Worm (Caenorhabditis elegans): ENCODE data around the gene T22F7.1.

The T22F7.1 gene

DNA sequence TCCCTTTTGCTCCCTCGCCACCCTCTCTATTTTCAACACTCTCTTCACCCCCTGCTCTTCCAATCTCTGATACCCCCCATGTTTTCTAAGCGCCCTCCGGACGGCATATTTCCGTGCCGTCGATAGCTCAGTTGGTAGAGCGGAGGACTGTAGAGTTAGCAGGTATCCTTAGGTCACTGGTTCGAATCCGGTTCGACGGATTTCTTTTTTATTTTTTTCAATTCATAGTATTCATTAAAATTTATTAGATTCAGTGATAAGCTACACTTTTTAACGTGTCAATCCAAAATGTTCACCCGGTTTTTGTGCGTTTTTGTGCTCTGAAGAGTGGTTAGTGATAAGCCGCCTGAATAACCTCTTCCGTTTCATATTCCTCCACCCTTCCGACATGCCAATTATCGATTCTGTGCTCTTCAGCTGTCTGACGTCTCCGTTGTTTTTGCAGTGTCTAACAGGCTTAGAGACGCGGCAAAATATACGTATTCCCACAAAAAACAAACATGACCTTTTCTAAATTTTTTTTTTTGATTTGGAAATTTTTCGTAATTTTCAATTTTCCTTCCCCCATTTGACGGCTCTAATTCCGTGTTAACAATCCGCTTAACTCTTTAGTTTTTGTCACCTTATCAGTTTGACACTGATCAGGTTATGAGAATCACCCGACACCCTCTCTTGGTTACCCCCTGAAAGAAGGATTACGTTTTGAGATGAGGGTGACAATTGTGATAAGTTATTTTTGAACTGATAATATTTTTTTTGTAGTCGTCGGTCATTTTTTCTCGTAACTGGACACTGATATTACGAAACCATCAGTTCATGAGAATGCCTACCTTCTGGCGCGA lies 6.4 kb upstream of the T22F7.1 start (continued):
- TF ChIP-seq snu-23 (GFP tag; optimal IDR thresholded peaks at IDR 0.05): peak; percentile 66
- no peak for TF ChIP-seq sptf-1 (tag; optimal IDR thresholded peaks at IDR 0.05)
- peak; percentile 25 for TF ChIP-seq lir-3 (tag; optimal IDR thresholded peaks at IDR 0.05; ENCODE audit: poor library complexity)
- TF ChIP-seq dsc-1 (tag; optimal IDR thresholded peaks at IDR 0.05): peak; percentile 76
- no peak; the same call in 1 of the 2 replicates for TF ChIP-seq nhr-19 (GFP tag; conservative IDR thresholded peaks at IDR 0.05)
- peak; percentile 79 for TF ChIP-seq nhr-85 (tag)
- peak; percentile 2 to 32 for TF ChIP-seq lin-35 (GFP tag; optimal IDR thresholded peaks at IDR 0.05)
- TF ChIP-seq lin-15B (tag; optimal IDR thresholded peaks at IDR 0.05): no peak
- TF ChIP-seq fkh-8 (tag; optimal IDR thresholded peaks at IDR 0.05): no peak
- no peak for TF ChIP-seq mdl-1 (tag; optimal IDR thresholded peaks at IDR 0.05)
- TF ChIP-seq pax-3 (tag; optimal IDR thresholded peaks at IDR 0.05): peak; percentile 14
- no peak for TF ChIP-seq unc-62 (GFP tag; optimal IDR thresholded peaks at IDR 0.05)
- no peak for TF ChIP-seq ceh-88 (GFP tag; IDR thresholded peaks at IDR 0.05)
- TF ChIP-seq nhr-11 (tag; optimal IDR thresholded peaks at IDR 0.05): no peak
- no peak for TF ChIP-seq ceh-90 (tag; optimal IDR thresholded peaks at IDR 0.05)
- TF ChIP-seq pag-3 (tag; optimal IDR thresholded peaks at IDR 0.05; ENCODE audit: borderline replicate concordance, insufficient read depth): no peak
- TF ChIP-seq ceh-8 (GFP tag; optimal IDR thresholded peaks at IDR 0.05): no peak
- peak in 1 of 2 experiments; percentile 5 for TF ChIP-seq ztf-11 (tag; optimal IDR thresholded peaks at IDR 0.05)
- peak; percentile 37 for TF ChIP-seq xbp-1 (tag; optimal IDR thresholded peaks at IDR 0.05)
- no peak for TF ChIP-seq efl-3 (GFP tag; optimal IDR thresholded peaks at IDR 0.05)
- no peak for TF ChIP-seq irx-1 (tag; optimal IDR thresholded peaks at IDR 0.05)
- TF ChIP-seq Y116A8C.19 (tag; optimal IDR thresholded peaks at IDR 0.05; ENCODE audit: borderline replicate concordance): no peak
- TF ChIP-seq unc-98 (GFP tag; IDR thresholded peaks at IDR 0.05): no peak
- TF ChIP-seq rnt-1 (tag; optimal IDR thresholded peaks at IDR 0.05): no peak
- TF ChIP-seq fkh-4 (tag; optimal IDR thresholded peaks at IDR 0.05; ENCODE audit: borderline replicate concordance): peak; percentile 23
- TF ChIP-seq aha-1 (tag; optimal IDR thresholded peaks at IDR 0.05): no peak
- no peak for TF ChIP-seq hlh-4 (tag; optimal IDR thresholded peaks at IDR 0.05)
- TF ChIP-seq snpc-4 (tag; optimal IDR thresholded peaks at IDR 0.05): no peak
- no peak for TF ChIP-seq ztf-4 (tag; optimal IDR thresholded peaks at IDR 0.05)
- no peak for TF ChIP-seq ceh-82 (tag; optimal IDR thresholded peaks at IDR 0.05)
- peak; percentile 53 for TF ChIP-seq nhr-90 (tag; optimal IDR thresholded peaks at IDR 0.05; ENCODE audit: poor library complexity)
- TF ChIP-seq nhr-20 (tag; optimal IDR thresholded peaks at IDR 0.05): peak; percentile 58

DNA sequence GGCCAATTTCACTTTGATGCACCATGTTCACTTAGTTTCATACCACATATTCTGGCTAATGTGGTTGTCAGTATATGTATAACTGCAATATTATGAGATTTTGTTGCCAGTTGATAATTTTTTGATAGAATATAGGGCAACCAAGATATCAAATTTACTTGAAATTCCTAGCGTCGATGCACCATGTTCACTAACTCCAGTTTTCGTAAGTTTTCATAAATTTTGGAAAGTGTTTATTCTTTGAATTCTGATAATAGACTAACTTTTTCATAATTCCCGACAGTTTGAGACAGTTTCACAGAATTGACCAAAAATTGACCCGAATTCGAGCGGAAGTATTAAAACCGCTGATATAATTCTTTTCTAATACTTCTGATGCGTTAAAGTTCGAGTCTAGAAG lies 4.8 kb upstream of the T22F7.1 start:
- TF ChIP-seq ceh-90 (tag; optimal IDR thresholded peaks at IDR 0.05): no peak
- TF ChIP-seq efl-3 (GFP tag; optimal IDR thresholded peaks at IDR 0.05): no peak
- TF ChIP-seq fkh-8 (tag; optimal IDR thresholded peaks at IDR 0.05): no peak
- no peak for TF ChIP-seq C34B4.2 (tag; optimal IDR thresholded peaks at IDR 0.05)
- TF ChIP-seq hlh-4 (tag; optimal IDR thresholded peaks at IDR 0.05): no peak
- no peak for TF ChIP-seq skn-1 (tag; optimal IDR thresholded peaks at IDR 0.05)
- no peak for TF ChIP-seq sup-37 (GFP tag; optimal IDR thresholded peaks at IDR 0.05)
- no peak for TF ChIP-seq ceh-63 (GFP tag; optimal IDR thresholded peaks at IDR 0.05)
- TF ChIP-seq jun-1 (tag; optimal IDR thresholded peaks at IDR 0.05): no peak
- no peak for TF ChIP-seq nhr-47 (tag; optimal IDR thresholded peaks at IDR 0.05)

DNA sequence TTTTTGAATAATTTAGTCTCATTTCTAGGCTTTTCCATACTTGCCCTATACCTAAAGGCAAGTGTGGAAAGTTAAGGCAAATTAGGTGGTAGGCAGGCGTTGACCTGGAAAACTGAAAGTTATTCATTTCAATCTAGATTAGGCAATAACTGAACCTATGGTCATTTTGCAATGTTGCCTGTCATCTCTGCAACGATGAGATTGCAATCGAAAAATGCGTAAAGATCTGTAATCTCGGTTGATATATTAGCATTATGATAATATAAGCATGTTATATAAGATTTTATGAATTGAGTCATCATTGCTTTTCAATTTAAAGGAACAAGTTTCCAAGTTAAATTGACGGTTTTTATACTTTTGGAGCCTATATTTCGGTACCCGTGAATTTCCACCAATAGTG lies 5.8 kb downstream of the T22F7.1 start:
- TF ChIP-seq nhr-19 (GFP tag; conservative IDR thresholded peaks at IDR 0.05) (no peak), nhr-28 (tag; optimal IDR thresholded peaks at IDR 0.05) (no peak), irx-1 (tag; optimal IDR thresholded peaks at IDR 0.05) (no peak), nhr-237 (tag; optimal IDR thresholded peaks at IDR 0.05) (no peak), isw-1 (GFP tag; IDR thresholded peaks at IDR 0.05) (no peak), zag-1 (tag; optimal IDR thresholded peaks at IDR 0.05) (no peak), nhr-77 (tag; optimal IDR thresholded peaks at IDR 0.05) (no peak), fos-1 (tag; optimal IDR thresholded peaks at IDR 0.05) (no peak), fkh-8 (tag; optimal IDR thresholded peaks at IDR 0.05) (no peak), ets-5 (GFP tag; IDR thresholded peaks at IDR 0.05) (no peak), nhr-47 (tag; optimal IDR thresholded peaks at IDR 0.05) (no peak), vab-15 (tag; optimal IDR thresholded peaks at IDR 0.05) (no peak), ceh-90 (tag; optimal IDR thresholded peaks at IDR 0.05) (no peak), C16A3.4 (tag; optimal IDR thresholded peaks at IDR 0.05) (no peak)
